Fruit fly (Drosophila melanogaster): Measurements from ENCODE around the gene RnrL.

RnrL gene

dm6 chr2L:10276846-10277245 lies 50.9 kb downstream of the RnrL start (continued):
- no peak for TF ChIP-seq ato (GFP tag; IDR thresholded peaks at IDR 0.05; ENCODE audit: partially characterized antibody)
- TF ChIP-seq ash1 (GFP tag; optimal IDR thresholded peaks at IDR 0.05), result no peak
- TF ChIP-seq ase (GFP tag; IDR thresholded peaks at IDR 0.05), result peak; percentile 25; the same call in 1 of the 3 replicates
- no peak for TF ChIP-seq CG13894 (tag; optimal IDR thresholded peaks at IDR 0.05)
- no peak for TF ChIP-seq gsb (GFP tag; IDR thresholded peaks at IDR 0.05)
- TF ChIP-seq Doc3 (GFP tag; IDR thresholded peaks at IDR 0.05; ENCODE audit: partially characterized antibody), result no peak
- TF ChIP-seq CG4820 (GFP tag; optimal IDR thresholded peaks at IDR 0.05), result peak; percentile 25
- peak; percentile 5 for TF ChIP-seq dm (GFP tag; optimal IDR thresholded peaks at IDR 0.05)
- TF ChIP-seq hb (GFP tag; IDR thresholded peaks at IDR 0.05; ENCODE audit: partially characterized antibody), result no peak
- no peak for TF ChIP-seq ham (GFP tag; IDR thresholded peaks at IDR 0.05)
- peak in 1 of 2 experiments; percentile 47 for TF ChIP-seq Pdp1 (GFP tag; optimal IDR thresholded peaks at IDR 0.05)
- TF ChIP-seq jumu (GFP tag; optimal IDR thresholded peaks at IDR 0.05), result no peak
- no peak for TF ChIP-seq sisA (GFP tag; IDR thresholded peaks at IDR 0.05)
- TF ChIP-seq CrebB (tag; optimal IDR thresholded peaks at IDR 0.05), result no peak
- TF ChIP-seq ken (GFP tag; IDR thresholded peaks at IDR 0.05), result 0 out of 3 replicates have a peak, but pooled peaks have one; percentile 46
- TF ChIP-seq Bdp1 (GFP tag; optimal IDR thresholded peaks at IDR 0.05), result no peak
- TF ChIP-seq Chrac-16 (GFP tag; optimal IDR thresholded peaks at IDR 0.05), result peak; percentile 14
- no peak for TF ChIP-seq chif (GFP tag; optimal IDR thresholded peaks at IDR 0.05)
- no peak for TF ChIP-seq CG10147 (GFP tag; optimal IDR thresholded peaks at IDR 0.05)
- peak; percentile 20 for TF ChIP-seq CG18262 (tag; optimal IDR thresholded peaks at IDR 0.05)
- TF ChIP-seq vvl (GFP tag; IDR thresholded peaks at IDR 0.05), result no peak
- no peak for TF ChIP-seq CG3847 (GFP tag; IDR thresholded peaks at IDR 0.05)
- no peak for TF ChIP-seq CG4424 (GFP tag; optimal IDR thresholded peaks at IDR 0.05)
- peak; percentile 7 for TF ChIP-seq CG7786 (GFP tag; optimal IDR thresholded peaks at IDR 0.05)
- no peak for TF ChIP-seq CG9817 (tag; optimal IDR thresholded peaks at IDR 0.05)
- no peak for TF ChIP-seq Opbp (GFP tag; IDR thresholded peaks at IDR 0.05; ENCODE audit: partially characterized antibody)
- peak; percentile 7 for TF ChIP-seq Dad (GFP tag; optimal IDR thresholded peaks at IDR 0.05)
- TF ChIP-seq zfh1 (GFP tag; IDR thresholded peaks at IDR 0.05), result peak; percentile 62
- TF ChIP-seq CG6689 (GFP tag; IDR thresholded peaks at IDR 0.05), result peak; percentile 19; the same call in 1 of the 2 replicates
- TF ChIP-seq Doc2 (GFP tag; IDR thresholded peaks at IDR 0.05), result no peak
- no peak for TF ChIP-seq Meics (GFP tag; optimal IDR thresholded peaks at IDR 0.05)
- TF ChIP-seq tll (GFP tag; optimal IDR thresholded peaks at IDR 0.05), result no peak
- TF ChIP-seq CG42726 (GFP tag; IDR thresholded peaks at IDR 0.05; ENCODE audit: partially characterized antibody), result no peak
- no peak for TF ChIP-seq CG6791 (GFP tag; IDR thresholded peaks at IDR 0.05; ENCODE audit: partially characterized antibody)
- TF ChIP-seq Blimp-1 (GFP tag; optimal IDR thresholded peaks at IDR 0.05), result no peak
- peak; percentile 47 for TF ChIP-seq CG12236 (GFP tag; optimal IDR thresholded peaks at IDR 0.05)
- TF ChIP-seq CG2678 (tag; optimal IDR thresholded peaks at IDR 0.05), result no peak
- peak; percentile 12 for TF ChIP-seq sima (GFP tag; optimal IDR thresholded peaks at IDR 0.05)
- TF ChIP-seq Med (GFP tag), result peak; percentile 86
- TF ChIP-seq Gsc (GFP tag; IDR thresholded peaks at IDR 0.05), result no peak
- peak; percentile 31 for TF ChIP-seq CG13775 (GFP tag; optimal IDR thresholded peaks at IDR 0.05)
- TF ChIP-seq CG3407 (GFP tag; optimal IDR thresholded peaks at IDR 0.05), result peak; percentile 18
- TF ChIP-seq dati (GFP tag; IDR thresholded peaks at IDR 0.05), result 0 out of 2 replicates have a peak, but pooled peaks have one; percentile 8
- peak; percentile 24 for TF ChIP-seq Antp (GFP tag; optimal IDR thresholded peaks at IDR 0.05)
- no peak for TF ChIP-seq bigmax (GFP tag; optimal IDR thresholded peaks at IDR 0.05)
- TF ChIP-seq CG14441 (GFP tag; IDR thresholded peaks at IDR 0.05), result peak; percentile 41; the same call in 1 of the 2 replicates
- no peak for TF ChIP-seq odd (GFP tag; optimal IDR thresholded peaks at IDR 0.05)
- no peak for TF ChIP-seq HmgZ (tag; optimal IDR thresholded peaks at IDR 0.05)
- no peak for TF ChIP-seq pan (optimal IDR thresholded peaks at IDR 0.05)
- peak in 1 of 2 experiments; percentile 27 for TF ChIP-seq pan (GFP tag; optimal IDR thresholded peaks at IDR 0.05 in 1 of 2, IDR thresholded peaks at IDR 0.05 in 1 of 2)
- no peak for TF ChIP-seq salm (tag; optimal IDR thresholded peaks at IDR 0.05)

All from whole organism, embryonic.